Worm (Caenorhabditis elegans) whole organism, L4 larva: ENCODE results near the gene C14B1.8.

Experiments used
- F44E2.7 ChIP-seq: fragments of 200-800 bp; sonication (Bioruptor generic); IDR thresholded peaks from 2 replicates; pipeline ENCODE4 v2.1.2; 2022; ENCODE audit warnings: missing genetic modification characterization, missing compliant biosample characterization
- R02D3.7 ChIP-seq: fragments of 150-350 bp; sonication (generic microtip); optimal IDR thresholded peaks from 3 replicates; lab custom pipeline; 2014; ENCODE audit warnings: missing biosample characterization, missing genetic modification characterization
- T20F7.1 ChIP-seq: fragments of 200-800 bp; sonication (Bioruptor generic); optimal IDR thresholded peaks from 2 replicates; lab custom pipeline; 2018; ENCODE audit warnings: mild to moderate bottlenecking, missing genetic modification characterization, missing compliant biosample characterization
- Y105C5A.15 ChIP-seq: fragments of 200-800 bp; sonication (Bioruptor generic); IDR thresholded peaks from 2 replicates; pipeline ENCODE4 v1.3.6; 2022; ENCODE audit warnings: missing genetic modification characterization, missing compliant biosample characterization
- ZK546.5 ChIP-seq, 2 experiments: sonication (generic microtip); optimal IDR thresholded peaks; 2 replicates each; lab custom pipeline; 2017; ENCODE audit warnings: missing biosample characterization in 2 of 2, missing genetic modification characterization in 2 of 2
- aha-1 ChIP-seq: fragments of 150-350 bp; peaks from one replicate; lab custom pipeline; 2014; ENCODE audit warnings: missing biosample characterization, missing genetic modification characterization
- ama-1 ChIP-seq: fragments of 150-350 bp; optimal IDR thresholded peaks from 2 replicates; lab custom pipeline; 2014; ENCODE audit warnings: inconsistent platforms, mixed read lengths
- ceh-28 ChIP-seq: fragments of 150-350 bp; optimal IDR thresholded peaks from 2 replicates; lab custom pipeline; 2014; ENCODE audit warnings: missing biosample characterization, missing genetic modification reagents, missing genetic modification characterization
- ceh-32 ChIP-seq: sonication (generic microtip); optimal IDR thresholded peaks from 2 replicates; lab custom pipeline; 2016; ENCODE audit warnings: mild to moderate bottlenecking, missing genetic modification characterization, missing compliant biosample characterization; ENCODE audit not compliant: poor library complexity
- dmd-6 ChIP-seq: fragments of 200-800 bp; sonication (Bioruptor generic); IDR thresholded peaks from 2 replicates; pipeline ENCODE4 v1.3.6; 2022; ENCODE audit warnings: missing genetic modification reagents, missing genetic modification characterization, missing compliant biosample characterization
- dmd-8 ChIP-seq: fragments of 200-800 bp; sonication (Bioruptor generic); IDR thresholded peaks from 2 replicates; pipeline ENCODE4 v1.3.6; 2022; ENCODE audit warnings: missing genetic modification characterization, missing compliant biosample characterization
- dpl-1 ChIP-seq: fragments of 150-350 bp; optimal IDR thresholded peaks from 2 replicates; lab custom pipeline; 2014; ENCODE audit warnings: missing biosample characterization, missing genetic modification reagents, missing genetic modification characterization
- duxl-1 ChIP-seq: sonication (generic microtip); optimal IDR thresholded peaks from 2 replicates; lab custom pipeline; 2016; ENCODE audit warnings: mild to moderate bottlenecking, missing genetic modification characterization, moderate library complexity, missing compliant biosample characterization; ENCODE audit not compliant: poor library complexity
- dve-1 ChIP-seq: sonication (generic microtip); optimal IDR thresholded peaks from 2 replicates; lab custom pipeline; 2017; ENCODE audit warnings: antibody characterized with exemption, mild to moderate bottlenecking, missing genetic modification characterization, missing compliant biosample characterization; ENCODE audit not compliant: insufficient read depth
- egl-27 ChIP-seq: sonication (generic microtip); optimal IDR thresholded peaks from 3 replicates; lab custom pipeline; 2017; ENCODE audit warnings: missing biosample characterization, missing genetic modification reagents, missing genetic modification characterization
- fos-1 ChIP-seq: fragments of 150-350 bp; optimal IDR thresholded peaks from 2 replicates; lab custom pipeline; 2014; ENCODE audit warnings: missing biosample characterization, missing genetic modification characterization
- hlh-30 ChIP-seq: sonication (generic microtip); optimal IDR thresholded peaks from 2 replicates; lab custom pipeline; 2017; ENCODE audit warnings: antibody characterized with exemption, mild to moderate bottlenecking, missing genetic modification characterization, missing compliant biosample characterization; ENCODE audit not compliant: insufficient read depth
- lin-38 ChIP-seq: fragments of 200-800 bp; sonication (Bioruptor generic); IDR thresholded peaks from 2 replicates; pipeline ENCODE4 v1.3.6; 2022; ENCODE audit warnings: missing genetic modification reagents, missing genetic modification characterization, missing compliant biosample characterization
- lin-39 ChIP-seq: fragments of 150-350 bp; optimal IDR thresholded peaks from 2 replicates; lab custom pipeline; 2014; ENCODE audit warnings: missing biosample characterization, missing genetic modification reagents, missing genetic modification characterization
- lir-3 ChIP-seq: sonication (generic microtip); optimal IDR thresholded peaks from 2 replicates; lab custom pipeline; 2016; ENCODE audit warnings: mild to moderate bottlenecking, missing genetic modification characterization, missing compliant biosample characterization
- lsy-2 ChIP-seq, 2 experiments: fragments of 150-350 bp in 1 of 2; sonication (generic microtip) in 1 of 2; optimal IDR thresholded peaks; 2 replicates each; lab custom pipeline; 2014 to 2017; ENCODE audit warnings: missing biosample characterization in 2 of 2, missing genetic modification characterization in 2 of 2
- mep-1 ChIP-seq: fragments of 150-350 bp; sonication (generic microtip); optimal IDR thresholded peaks from 3 replicates; lab custom pipeline; 2014; ENCODE audit warnings: missing biosample characterization, missing genetic modification characterization
- nhr-102 ChIP-seq: sonication (generic microtip); optimal IDR thresholded peaks from 2 replicates; lab custom pipeline; 2016; ENCODE audit warnings: mild to moderate bottlenecking, missing genetic modification characterization, moderate library complexity, missing compliant biosample characterization
- nhr-11 ChIP-seq: fragments of 150-350 bp; optimal IDR thresholded peaks from 2 replicates; lab custom pipeline; 2014; ENCODE audit warnings: missing biosample characterization, missing genetic modification characterization
- nhr-6 ChIP-seq: fragments of 150-350 bp; optimal IDR thresholded peaks from 2 replicates; lab custom pipeline; 2014; ENCODE audit warnings: missing biosample characterization, missing genetic modification characterization
- nhr-76 ChIP-seq: fragments of 150-350 bp; optimal IDR thresholded peaks from 2 replicates; lab custom pipeline; 2014; ENCODE audit warnings: missing biosample characterization, missing genetic modification characterization
- pqm-1 ChIP-seq: sonication (generic microtip); optimal IDR thresholded peaks from 2 replicates; lab custom pipeline; 2017; ENCODE audit warnings: missing biosample characterization, missing genetic modification characterization
- rbr-2 ChIP-seq: sonication (generic microtip); optimal IDR thresholded peaks from 2 replicates; lab custom pipeline; 2016; ENCODE audit warnings: missing genotype, missing genetic modification characterization, missing compliant biosample characterization
- sdz-12 ChIP-seq: fragments of 200-800 bp; sonication (Bioruptor generic); optimal IDR thresholded peaks from 2 replicates; lab custom pipeline; 2018; ENCODE audit warnings: mild to moderate bottlenecking, missing genetic modification characterization, missing compliant biosample characterization
- snpc-1.2 ChIP-seq: fragments of 200-800 bp; sonication (Bioruptor generic); IDR thresholded peaks from 2 replicates; pipeline ENCODE4 v1.3.6; 2022; ENCODE audit warnings: missing genetic modification reagents, missing genetic modification characterization, missing compliant biosample characterization
- spr-1 ChIP-seq: sonication (generic microtip); optimal IDR thresholded peaks from 2 replicates; lab custom pipeline; 2016; ENCODE audit warnings: mild to moderate bottlenecking, missing genetic modification characterization, missing compliant biosample characterization
- unc-39 ChIP-seq: sonication (generic microtip); optimal IDR thresholded peaks from 2 replicates; lab custom pipeline; 2017; ENCODE audit warnings: missing biosample characterization, missing genetic modification characterization
- unc-62 ChIP-seq, 3 experiments: fragments of 150-350 bp in 1 of 3; sonication (generic microtip); optimal IDR thresholded peaks in 2 of 3; peaks in 1 of 3; 1 replicate in 1 of 3; 2 replicates in 2 of 3; lab custom pipeline; 2014 to 2017; ENCODE audit warnings: missing biosample characterization in 3 of 3, missing genetic modification characterization in 3 of 3, missing genetic modification reagents in 3 of 3, missing genotype in 1 of 3
- zfp-2 ChIP-seq: sonication (generic microtip); optimal IDR thresholded peaks from 2 replicates; lab custom pipeline; 2016; ENCODE audit warnings: mild to moderate bottlenecking, missing genetic modification characterization, missing compliant biosample characterization
- zip-11 ChIP-seq: fragments of 200-800 bp; sonication (Bioruptor generic); IDR thresholded peaks from 2 replicates; pipeline ENCODE4 v1.3.6; 2022; ENCODE audit warnings: missing genetic modification characterization, missing compliant biosample characterization
- ztf-11 ChIP-seq: fragments of 150-350 bp; optimal IDR thresholded peaks from 2 replicates; lab custom pipeline; 2014; ENCODE audit warnings: missing biosample characterization, missing genetic modification characterization

C14B1.8 gene

DNA sequence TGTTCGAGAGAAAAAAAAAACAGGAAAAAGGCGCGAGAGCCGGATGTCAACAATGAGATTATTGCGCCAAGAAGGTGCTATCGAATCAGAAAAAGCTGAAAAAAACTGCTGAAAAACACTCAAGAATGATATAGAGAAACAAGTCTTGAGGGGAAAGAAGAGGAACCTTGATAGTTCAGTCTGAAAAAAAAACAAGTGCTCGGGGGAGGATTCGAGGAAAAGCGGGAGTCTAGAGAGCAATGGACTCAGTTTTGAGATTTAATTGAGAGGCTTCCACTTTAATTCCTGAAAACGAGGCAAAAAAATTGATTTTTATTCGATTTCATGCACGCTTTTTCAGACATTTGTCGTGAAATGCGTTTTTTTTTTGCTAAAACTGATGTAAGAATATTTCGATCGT, 24.9 kb downstream of the C14B1.8 start, which contains the start of gene npr-15:
Gene npr-15 (minus strand): TSS at position 101 of the 400 bp plus-strand sequence.
- TF ChIP-seq nhr-6 (no peak), nhr-76 (tag; lab: Kevin White, UChicago) (no peak), lir-3 (no peak), dpl-1 (GFP tag; lab: Kevin White, UChicago) (no peak), dmd-6 (no peak)

DNA sequence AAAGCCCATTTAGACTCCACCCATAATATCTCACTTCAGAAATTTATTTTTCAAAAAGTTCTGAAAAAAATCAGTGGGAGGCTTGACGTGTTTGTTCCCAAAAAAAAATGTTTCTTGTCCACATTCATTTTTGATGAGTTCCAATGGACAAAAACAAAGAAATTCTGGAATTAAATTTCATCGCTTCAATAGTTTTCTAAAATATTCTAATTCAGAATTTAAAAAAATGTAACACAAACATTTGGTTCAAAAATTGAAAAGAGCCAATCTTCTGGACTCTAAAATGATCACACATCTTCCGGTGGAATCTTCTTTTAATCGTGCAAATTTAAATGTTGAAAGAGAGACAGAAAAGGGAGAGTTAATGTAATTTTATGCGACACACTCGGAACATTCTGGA, 27.0 kb downstream of the C14B1.8 start:
- TF ChIP-seq egl-27 (no peak), aha-1 (tag; lab: Kevin White, UChicago) (peak; percentile 70), R02D3.7 (tag; lab: Kevin White, UChicago) (no peak)

DNA sequence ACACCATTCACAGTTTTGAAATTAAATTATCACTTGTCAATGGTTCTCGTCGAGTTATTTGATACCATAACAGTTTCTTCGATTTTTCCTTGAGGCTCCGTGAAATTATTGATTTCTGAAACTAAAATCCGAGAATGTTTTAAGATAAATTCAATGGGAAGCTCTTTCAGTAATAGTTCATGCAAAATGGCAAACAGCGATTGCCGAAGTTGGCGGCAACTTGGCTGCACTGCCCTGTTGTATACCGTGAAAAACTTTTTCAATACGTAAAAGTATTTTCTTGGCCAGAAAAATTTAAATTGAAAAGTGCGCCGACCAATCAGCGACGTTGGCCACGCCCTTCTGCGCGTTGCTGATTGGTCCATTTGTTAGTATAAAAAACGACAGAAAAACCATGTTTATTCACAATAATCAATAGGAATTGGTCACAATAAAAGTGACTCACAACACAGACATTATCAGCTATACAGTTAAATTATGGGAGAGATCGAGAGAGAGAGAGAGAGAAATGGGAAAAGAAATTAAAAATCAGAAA, 36.5 kb downstream of the C14B1.8 start:
- no peak for TF ChIP-seq ama-1 (lab: Kevin White, UChicago)
- peak; percentile 91 for TF ChIP-seq aha-1 (tag; lab: Kevin White, UChicago)
- TF ChIP-seq dve-1 = peak; percentile 0
- TF ChIP-seq, all 104 proteins: peak for 2

DNA sequence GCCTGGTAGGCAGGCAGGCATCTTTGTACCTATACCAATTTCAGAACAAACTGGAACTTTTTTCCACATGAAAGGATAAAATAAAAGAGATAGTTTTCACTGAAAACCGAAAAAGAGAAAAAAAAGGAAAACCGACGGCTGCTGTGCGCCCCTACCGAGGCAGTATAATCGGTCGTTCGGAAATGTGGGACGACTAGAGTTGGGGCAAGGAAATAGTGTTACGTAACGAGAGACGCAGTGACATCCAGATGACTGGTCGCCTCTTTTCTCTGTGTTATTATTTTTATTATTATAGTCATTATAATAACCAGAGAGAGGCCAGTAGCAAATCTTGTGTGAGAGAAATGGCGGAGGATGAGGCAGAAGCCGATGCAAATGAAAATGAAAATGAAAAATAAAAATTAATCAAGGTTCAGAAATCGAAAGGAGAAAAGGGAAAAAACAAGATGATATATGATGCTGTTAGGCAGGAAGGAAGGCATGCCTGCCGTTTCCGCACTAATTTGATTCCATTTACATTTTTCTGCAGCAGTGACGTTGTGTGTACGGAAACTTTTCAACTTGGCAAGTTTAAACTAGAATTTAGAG, 38.0 kb downstream of the C14B1.8 start:
- no peak for TF ChIP-seq nhr-102 (tag; lab: Kevin White, UChicago)
- peak; percentile 48 for TF ChIP-seq aha-1 (tag; lab: Kevin White, UChicago)
- no peak for TF ChIP-seq ztf-11 (tag; lab: Kevin White, UChicago)
- TF ChIP-seq Y105C5A.15 (GFP tag; lab: Robert Waterston, UW) = no peak
- no peak for TF ChIP-seq spr-1 (tag; lab: Kevin White, UChicago)
- no peak for TF ChIP-seq nhr-11
- no peak for TF ChIP-seq duxl-1 (tag; lab: Kevin White, UChicago)
- TF ChIP-seq egl-27 = no peak
- TF ChIP-seq snpc-1.2 (GFP tag; lab: Robert Waterston, UW) = no peak
- no peak for TF ChIP-seq fos-1 (tag; lab: Kevin White, UChicago)
- no peak for TF ChIP-seq hlh-30 (tag; lab: Kevin White, UChicago)
- peak; percentile 17 for TF ChIP-seq mep-1 (tag; lab: Kevin White, UChicago)
- no peak for TF ChIP-seq lsy-2 (tag; optimal IDR thresholded peaks at IDR 0.05; lab: Kevin White, UChicago)
- TF ChIP-seq dmd-6 = no peak
- no peak for TF ChIP-seq lin-38 (GFP tag; lab: Robert Waterston, UW)
- no peak for TF ChIP-seq sdz-12
- TF ChIP-seq unc-62 (GFP tag; optimal IDR thresholded peaks at IDR 0.05 in 1 of 2; lab: Kevin White, UChicago) = peak in 1 of 2 experiments; percentile 8
- no peak for TF ChIP-seq unc-62 (tag; optimal IDR thresholded peaks at IDR 0.05; lab: Kevin White, UChicago)
- TF ChIP-seq F44E2.7 (GFP tag; lab: Robert Waterston, UW) = no peak
- no peak for TF ChIP-seq zip-11 (GFP tag; lab: Robert Waterston, UW)
- TF ChIP-seq R02D3.7 (tag; lab: Kevin White, UChicago) = no peak
- no peak for TF ChIP-seq unc-39 (tag; lab: Kevin White, UChicago)
- TF ChIP-seq nhr-76 (tag; lab: Kevin White, UChicago) = no peak
- TF ChIP-seq zfp-2 = no peak
- no peak for TF ChIP-seq dmd-8 (GFP tag; lab: Robert Waterston, UW)
- TF ChIP-seq ceh-32 (tag; lab: Kevin White, UChicago) = no peak
- TF ChIP-seq ZK546.5 (tag; optimal IDR thresholded peaks at IDR 0.05; lab: Kevin White, UChicago) = no peak
- no peak for TF ChIP-seq T20F7.1 (GFP tag; lab: Kevin White, UChicago)
- TF ChIP-seq rbr-2 (tag; lab: Kevin White, UChicago) = peak; percentile 31
- no peak for TF ChIP-seq pqm-1
- TF ChIP-seq ceh-28 (tag; lab: Kevin White, UChicago) = no peak
- TF ChIP-seq lin-39 (tag; lab: Kevin White, UChicago) = no peak
